Fruit fly (Drosophila melanogaster) whole organism, pupa: ENCODE data around the gene Rbp.

ENCODE experiments used
- CG10348 ChIP-seq: fragments of 200-800 bp; sonication (Bioruptor generic); IDR thresholded peaks from 2 replicates; pipeline ENCODE4 v1.3.6; 2022; ENCODE audit warnings: missing biosample characterization, missing genetic modification characterization
- CG12605 ChIP-seq: fragments of 200-800 bp; sonication (Bioruptor generic); IDR thresholded peaks from 2 replicates; pipeline ENCODE4 v1.3.6; 2022; ENCODE audit warnings: missing biosample characterization, missing genetic modification characterization
- CG13204 ChIP-seq: fragments of 200-800 bp; sonication (Bioruptor generic); optimal IDR thresholded peaks from 2 replicates; lab custom pipeline; 2018; ENCODE audit warnings: missing biosample characterization, mild to moderate bottlenecking, missing genetic modification characterization, moderate library complexity
- CG14655 ChIP-seq: fragments of 200-800 bp; sonication (Bioruptor generic); optimal IDR thresholded peaks from 3 replicates; lab custom pipeline; 2017; ENCODE audit warnings: mild to moderate bottlenecking, missing biosample characterization, missing genetic modification reagents, missing genetic modification characterization
- CG15710 ChIP-seq: fragments of 200-800 bp; sonication (Bioruptor generic); optimal IDR thresholded peaks from 2 replicates; lab custom pipeline; 2018; ENCODE audit warnings: missing biosample characterization, mild to moderate bottlenecking, missing genetic modification characterization, moderate library complexity
- CG17806 ChIP-seq: fragments of 200-800 bp; sonication (Bioruptor generic); optimal IDR thresholded peaks from 2 replicates; lab custom pipeline; 2018; ENCODE audit warnings: missing biosample characterization, mild to moderate bottlenecking, missing genetic modification characterization, moderate library complexity
- CG32121 ChIP-seq: fragments of 200-800 bp; sonication (Bioruptor generic); IDR thresholded peaks from 2 replicates; pipeline ENCODE4 v1.3.6; 2022; ENCODE audit warnings: missing biosample characterization, missing genetic modification characterization
- CG34367 ChIP-seq: fragments of 200-800 bp; sonication (Bioruptor generic); optimal IDR thresholded peaks from 2 replicates; lab custom pipeline; 2018; ENCODE audit warnings: missing biosample characterization, mild to moderate bottlenecking, missing genetic modification characterization
- CG4496 ChIP-seq: fragments of 200-800 bp; sonication (Bioruptor generic); IDR thresholded peaks from 3 replicates; pipeline ENCODE4 v1.3.6; 2022; ENCODE audit warnings: missing biosample characterization, missing genetic modification characterization
- CG8159 ChIP-seq: fragments of 200-800 bp; sonication (Bioruptor generic); optimal IDR thresholded peaks from 3 replicates; lab custom pipeline; 2018; ENCODE audit warnings: missing biosample characterization, mild to moderate bottlenecking, missing genetic modification characterization, moderate library complexity
- CG8301 ChIP-seq: fragments of 200-800 bp; sonication (Bioruptor generic); optimal IDR thresholded peaks from 2 replicates; lab custom pipeline; 2018; ENCODE audit warnings: missing biosample characterization, mild to moderate bottlenecking, missing genetic modification characterization
- CG9948 ChIP-seq: fragments of 200-800 bp; sonication (Bioruptor generic); optimal IDR thresholded peaks from 2 replicates; lab custom pipeline; 2018; ENCODE audit warnings: missing biosample characterization, mild to moderate bottlenecking, missing genetic modification characterization, moderate library complexity
- D1 ChIP-seq: fragments of 200-800 bp; sonication (Bioruptor generic); optimal IDR thresholded peaks from 2 replicates; lab custom pipeline; 2018; ENCODE audit warnings: missing biosample characterization, mild to moderate bottlenecking, missing genetic modification characterization, moderate library complexity
- EcR ChIP-seq: fragments of 200-800 bp; sonication (Bioruptor generic); optimal IDR thresholded peaks from 3 replicates; lab custom pipeline; 2019; ENCODE audit warnings: missing biosample characterization, missing genetic modification characterization, mild to moderate bottlenecking, moderate library complexity, missing genetic modification reagents
- Ets98B ChIP-seq: fragments of 200-800 bp; sonication (Bioruptor generic); IDR thresholded peaks from 2 replicates; pipeline ENCODE4 v1.3.6; 2022; ENCODE audit warnings: missing biosample characterization, missing genetic modification characterization
- Pif1A ChIP-seq: fragments of 200-800 bp; sonication (Bioruptor generic); optimal IDR thresholded peaks from 3 replicates; lab custom pipeline; 2016; ENCODE audit warnings: missing biosample characterization, missing genetic modification characterization
- Pif1B ChIP-seq: fragments of 200-800 bp; sonication (Bioruptor generic); optimal IDR thresholded peaks from 3 replicates; lab custom pipeline; 2016; ENCODE audit warnings: missing biosample characterization, missing genetic modification characterization
- Snoo ChIP-seq: fragments of 200-800 bp; sonication (Bioruptor generic); optimal IDR thresholded peaks from 3 replicates; lab custom pipeline; 2017; ENCODE audit warnings: missing biosample characterization, mild to moderate bottlenecking, missing genetic modification characterization, inconsistent platforms
- fd96Ca ChIP-seq: fragments of 200-800 bp; sonication (Bioruptor generic); IDR thresholded peaks from 3 replicates; pipeline ENCODE4 v1.3.6; 2022; ENCODE audit warnings: missing biosample characterization, missing genetic modification characterization
- gl ChIP-seq: fragments of 200-800 bp; sonication (Bioruptor generic); optimal IDR thresholded peaks from 2 replicates; lab custom pipeline; 2018; ENCODE audit warnings: missing biosample characterization, mild to moderate bottlenecking, missing genetic modification characterization
- rn ChIP-seq: fragments of 200-800 bp; sonication (Bioruptor generic); IDR thresholded peaks from 2 replicates; pipeline ENCODE4 v1.3.6; 2022; ENCODE audit warnings: missing biosample characterization, missing genetic modification characterization

The Rbp gene

dm6 chr3R:15342432-15342925 lies 32.0 kb upstream of the Rbp start:
- no peak for TF ChIP-seq D1 (tag; lab: Kevin White, UChicago)
- no peak for TF ChIP-seq CG13204 (GFP tag; lab: Kevin White, UChicago)
- TF ChIP-seq gl (tag; lab: Kevin White, UChicago) = no peak
- no peak for TF ChIP-seq CG8301
- TF ChIP-seq CG12605 (GFP tag; lab: Robert Waterston, UW) = no peak
- no peak for TF ChIP-seq CG15710 (tag; lab: Kevin White, UChicago)
- TF ChIP-seq CG4496 (GFP tag; lab: Robert Waterston, UW) = peak; percentile 61; the same call in 2 of the 3 replicates
- no peak for TF ChIP-seq CG9948 (tag; lab: Kevin White, UChicago)
- no peak for TF ChIP-seq CG17806
- TF ChIP-seq CG14655 (GFP tag; lab: Kevin White, UChicago) = no peak
- no peak for TF ChIP-seq rn
- no peak for TF ChIP-seq CG34367 (tag; lab: Kevin White, UChicago)
- TF ChIP-seq EcR (GFP tag; lab: Kevin White, UChicago) = no peak
- no peak for TF ChIP-seq CG10348 (GFP tag; lab: Robert Waterston, UW)
- peak; percentile 55; the same call in 1 of the 3 replicates for TF ChIP-seq fd96Ca (GFP tag; lab: Robert Waterston, UW)
- no peak for TF ChIP-seq Pif1B (GFP tag; lab: Kevin White, UChicago)
- TF ChIP-seq CG32121 (GFP tag; lab: Robert Waterston, UW) = peak; percentile 57; the same call in 1 of the 2 replicates
- no peak for TF ChIP-seq CG8159 (tag; lab: Kevin White, UChicago)
- no peak for TF ChIP-seq Snoo (tag; lab: Kevin White, UChicago)
- TF ChIP-seq Ets98B (GFP tag; lab: Robert Waterston, UW) = peak; percentile 51; the same call in 1 of the 2 replicates
- TF ChIP-seq Pif1A = no peak

dm6 chr3R:15342926-15343685 lies 31.3 kb upstream of the Rbp start, which contains the start of gene Nagk:
TSS of gene Nagk (minus strand) at chr3R:15343256.
- peak; percentile 21 for TF ChIP-seq CG17806
- peak; percentile 44 for TF ChIP-seq EcR (GFP tag; lab: Kevin White, UChicago)
- 0 out of 2 replicates have a peak, but pooled peaks have one; percentile 6 for TF ChIP-seq CG12605 (GFP tag; lab: Robert Waterston, UW)
- TF ChIP-seq CG9948 (tag; lab: Kevin White, UChicago) = peak; percentile 17
- TF ChIP-seq gl (tag; lab: Kevin White, UChicago) = no peak
- peak; percentile 15 for TF ChIP-seq CG15710 (tag; lab: Kevin White, UChicago)
- TF ChIP-seq CG32121 (GFP tag; lab: Robert Waterston, UW) = no peak
- TF ChIP-seq Pif1B (GFP tag; lab: Kevin White, UChicago) = no peak
- no peak for TF ChIP-seq CG13204 (GFP tag; lab: Kevin White, UChicago)
- peak; percentile 16 for TF ChIP-seq Ets98B (GFP tag; lab: Robert Waterston, UW)
- TF ChIP-seq Pif1A = no peak
- TF ChIP-seq Snoo (tag; lab: Kevin White, UChicago) = peak; percentile 64
- no peak for TF ChIP-seq fd96Ca (GFP tag; lab: Robert Waterston, UW)
- peak; percentile 35 for TF ChIP-seq CG34367 (tag; lab: Kevin White, UChicago)
- TF ChIP-seq rn = no peak
- peak; percentile 43 for TF ChIP-seq CG8301
- peak; percentile 34; the same call in 1 of the 3 replicates for TF ChIP-seq CG4496 (GFP tag; lab: Robert Waterston, UW)
- TF ChIP-seq CG10348 (GFP tag; lab: Robert Waterston, UW) = no peak
- TF ChIP-seq, all 21 proteins: peak for 10

- TF ChIP-seq CG8301 = peak; percentile 10
- TF ChIP-seq CG4496 (GFP tag; lab: Robert Waterston, UW) = no peak
Observed at dm6 chr3R:15345198-15346017, 29.0 kb upstream of the Rbp start.

- TF ChIP-seq D1 (tag; lab: Kevin White, UChicago) (no peak), Pif1B (GFP tag; lab: Kevin White, UChicago) (no peak), CG17806 (no peak), CG8159 (tag; lab: Kevin White, UChicago) (no peak), CG4496 (GFP tag; lab: Robert Waterston, UW) (no peak), CG34367 (tag; lab: Kevin White, UChicago) (no peak), Ets98B (GFP tag; lab: Robert Waterston, UW) (no peak), EcR (GFP tag; lab: Kevin White, UChicago) (no peak), CG8301 (no peak), Pif1A (no peak), CG9948 (tag; lab: Kevin White, UChicago) (no peak), fd96Ca (GFP tag; lab: Robert Waterston, UW) (no peak)
Observed at dm6 chr3R:15346018-15346383, 28.4 kb upstream of the Rbp start, which contains the start of the genes Surf4 and CG31301. TSS of gene Surf4 (minus strand) at chr3R:15346176. TSS of gene CG31301 (plus strand) at chr3R:15346205.

- TF ChIP-seq CG15710 (tag; lab: Kevin White, UChicago) (peak; percentile 49), CG4496 (GFP tag; lab: Robert Waterston, UW) (peak; percentile 63; the same call in 2 of the 3 replicates), CG14655 (GFP tag; lab: Kevin White, UChicago) (no peak), Ets98B (GFP tag; lab: Robert Waterston, UW) (peak; percentile 18; the same call in 1 of the 2 replicates), CG17806 (peak; percentile 39), CG9948 (tag; lab: Kevin White, UChicago) (peak; percentile 17), rn (no peak), fd96Ca (GFP tag; lab: Robert Waterston, UW) (peak; percentile 31; the same call in 1 of the 3 replicates), CG32121 (GFP tag; lab: Robert Waterston, UW) (peak; percentile 49; the same call in 1 of the 2 replicates), CG13204 (GFP tag; lab: Kevin White, UChicago) (no peak), CG10348 (GFP tag; lab: Robert Waterston, UW) (no peak), Pif1B (GFP tag; lab: Kevin White, UChicago) (no peak), Snoo (tag; lab: Kevin White, UChicago) (peak; percentile 44), gl (tag; lab: Kevin White, UChicago) (no peak), EcR (GFP tag; lab: Kevin White, UChicago) (no peak), D1 (tag; lab: Kevin White, UChicago) (no peak), Pif1A (no peak), CG12605 (GFP tag; lab: Robert Waterston, UW) (no peak), CG8159 (tag; lab: Kevin White, UChicago) (no peak), CG8301 (no peak), CG34367 (tag; lab: Kevin White, UChicago) (peak; percentile 4)
Observed at dm6 chr3R:15347822-15348221, 26.6 kb upstream of the Rbp start, which contains the start of the genes CG42726 and CG42727. TSS of gene CG42726 (plus strand) at chr3R:15348048. TSS of gene CG42727 (plus strand) at chr3R:15348048.
